Worm (Caenorhabditis elegans): ENCODE data around the gene F07F6.4.

DNA sequence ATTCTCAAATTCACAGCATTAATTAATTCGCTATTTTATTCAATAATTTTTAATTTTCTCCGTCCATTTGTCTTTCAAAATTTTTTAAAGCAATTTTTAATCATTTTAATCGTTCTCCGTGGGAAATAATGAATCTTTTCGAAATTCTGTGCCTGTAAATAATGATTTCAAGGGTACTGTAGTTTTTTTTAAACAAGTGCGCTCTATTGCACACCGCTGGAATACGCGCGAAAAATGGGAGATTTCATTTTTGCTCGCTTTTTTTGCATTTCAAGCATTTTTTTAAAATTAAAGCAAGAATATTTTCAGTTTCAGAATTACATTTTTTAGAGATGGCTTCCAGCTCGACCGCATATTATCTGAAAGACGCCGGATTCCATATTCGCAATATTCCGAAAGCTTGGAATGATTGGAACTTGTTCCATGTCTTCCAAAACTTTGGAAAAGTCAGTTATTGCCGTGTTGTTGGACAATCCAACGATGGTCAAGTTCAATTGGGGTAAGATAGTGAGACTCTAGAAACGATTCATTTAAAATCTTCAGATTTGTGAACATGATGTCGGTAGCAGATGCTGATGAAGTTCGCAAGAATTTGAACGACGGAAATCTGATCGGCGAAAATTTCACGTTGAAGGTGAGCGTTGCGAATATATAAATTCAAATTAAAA, 8.3 kb downstream of the F07F6.4 start, which contains the start of gene tofu-6:
- TF ChIP-seq flt-1 (GFP tag; IDR thresholded peaks at IDR 0.05) (no peak), med-1 (GFP tag; optimal IDR thresholded peaks at IDR 0.05; ENCODE audit: insufficient read depth) (no peak), ztf-29 (GFP tag; IDR thresholded peaks at IDR 0.05) (no peak), ztf-23 (GFP tag; IDR thresholded peaks at IDR 0.05) (no peak)
